Worm (Caenorhabditis elegans): ENCODE results near the gene F19H6.5.

The F19H6.5 gene

ce11 chrX:12364804-12365203 lies at the start of gene F19H6.5:
TSS of gene F19H6.5 (minus strand) at chrX:12364904.
- TF ChIP-seq flt-1 (GFP tag; IDR thresholded peaks at IDR 0.05) (no peak), klf-2 (GFP tag; conservative IDR thresholded peaks at IDR 0.05) (no peak), T22C8.4 (GFP tag; IDR thresholded peaks at IDR 0.05) (no peak), ztf-23 (GFP tag; IDR thresholded peaks at IDR 0.05) (no peak), med-1 (GFP tag; optimal IDR thresholded peaks at IDR 0.05; ENCODE audit: insufficient read depth) (no peak), ztf-29 (GFP tag; IDR thresholded peaks at IDR 0.05) (no peak), ref-1 (GFP tag; conservative IDR thresholded peaks at IDR 0.05) (no peak), cog-1 (tag; optimal IDR thresholded peaks at IDR 0.05) (no peak), tab-1 (GFP tag; IDR thresholded peaks at IDR 0.05) (no peak)

DNA sequence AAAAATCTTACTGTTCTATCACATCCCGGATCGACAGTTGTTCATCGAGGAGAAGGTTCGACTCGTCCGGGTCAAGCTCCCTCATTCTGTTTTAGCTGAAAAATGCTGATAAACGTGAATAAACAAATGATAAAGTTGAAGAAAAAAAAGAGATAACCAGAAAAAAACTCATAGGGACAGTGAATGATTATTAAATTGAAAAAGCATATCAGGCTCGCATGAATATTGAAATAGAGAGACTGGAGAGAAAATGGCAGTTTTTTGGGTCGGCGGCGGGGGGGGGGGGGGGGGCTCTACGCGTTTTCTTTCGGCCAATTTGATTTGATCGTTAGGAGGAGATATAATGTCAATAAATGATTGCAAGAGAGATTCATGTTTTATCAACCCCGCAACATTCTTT lies 49.2 kb upstream of the F19H6.5 start, which contains the start of gene lin-2:
Gene lin-2, minus strand, starts transcription at position 101 of the 400 bp plus-strand sequence.
- TF ChIP-seq cog-1 (tag; optimal IDR thresholded peaks at IDR 0.05), result no peak

- TF ChIP-seq ref-1 (GFP tag; conservative IDR thresholded peaks at IDR 0.05) (no peak), ztf-23 (GFP tag; IDR thresholded peaks at IDR 0.05) (0 out of 2 replicates have a peak, but pooled peaks have one; percentile 34), ztf-29 (GFP tag; IDR thresholded peaks at IDR 0.05) (no peak), tab-1 (GFP tag; IDR thresholded peaks at IDR 0.05) (peak; percentile 63)
Measured at ce11 chrX:12407297-12407696, 42.6 kb upstream of the F19H6.5 start.

DNA sequence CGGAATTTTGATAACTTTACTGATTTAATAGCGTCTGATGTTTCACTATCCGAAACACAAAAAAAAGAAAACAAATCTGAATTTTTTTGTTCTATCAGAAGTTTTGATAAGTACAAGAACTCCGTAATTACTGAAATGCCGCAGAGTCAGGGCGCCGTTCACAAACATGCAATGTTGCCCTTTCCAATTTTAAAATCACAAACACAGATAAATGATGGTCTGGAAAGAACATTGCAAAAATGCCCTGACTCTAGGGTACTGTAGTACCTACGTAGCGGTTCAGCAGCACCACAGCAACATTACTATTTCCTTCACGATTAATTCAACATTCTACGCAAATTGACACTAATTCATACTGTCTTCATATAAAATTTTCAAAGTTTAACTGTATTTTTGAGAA lies 41.9 kb upstream of the F19H6.5 start:
- TF ChIP-seq cog-1 (tag; optimal IDR thresholded peaks at IDR 0.05) (no peak), ref-1 (GFP tag; conservative IDR thresholded peaks at IDR 0.05) (no peak), flt-1 (GFP tag; IDR thresholded peaks at IDR 0.05) (no peak), tab-1 (GFP tag; IDR thresholded peaks at IDR 0.05) (no peak), ztf-29 (GFP tag; IDR thresholded peaks at IDR 0.05) (no peak), med-1 (GFP tag; optimal IDR thresholded peaks at IDR 0.05; ENCODE audit: insufficient read depth) (no peak), ztf-23 (GFP tag; IDR thresholded peaks at IDR 0.05) (no peak), klf-2 (GFP tag; conservative IDR thresholded peaks at IDR 0.05) (no peak), T22C8.4 (GFP tag; IDR thresholded peaks at IDR 0.05) (no peak)

ce11 chrX:12406037-12406436 lies 41.3 kb upstream of the F19H6.5 start:
- TF ChIP-seq ztf-23 (GFP tag; IDR thresholded peaks at IDR 0.05) (no peak), klf-2 (GFP tag; conservative IDR thresholded peaks at IDR 0.05) (no peak), ref-1 (GFP tag; conservative IDR thresholded peaks at IDR 0.05) (no peak), T22C8.4 (GFP tag; IDR thresholded peaks at IDR 0.05) (no peak), cog-1 (tag; optimal IDR thresholded peaks at IDR 0.05) (no peak), tab-1 (GFP tag; IDR thresholded peaks at IDR 0.05) (no peak), flt-1 (GFP tag; IDR thresholded peaks at IDR 0.05) (no peak), med-1 (GFP tag; optimal IDR thresholded peaks at IDR 0.05; ENCODE audit: insufficient read depth) (no peak), ztf-29 (GFP tag; IDR thresholded peaks at IDR 0.05) (no peak)

- TF ChIP-seq cog-1 (tag; optimal IDR thresholded peaks at IDR 0.05), result no peak
- TF ChIP-seq klf-2 (GFP tag; conservative IDR thresholded peaks at IDR 0.05), result no peak
- TF ChIP-seq T22C8.4 (GFP tag; IDR thresholded peaks at IDR 0.05), result no peak
- no peak for TF ChIP-seq med-1 (GFP tag; optimal IDR thresholded peaks at IDR 0.05; ENCODE audit: insufficient read depth)
- TF ChIP-seq ztf-23 (GFP tag; IDR thresholded peaks at IDR 0.05), result no peak
- no peak for TF ChIP-seq tab-1 (GFP tag; IDR thresholded peaks at IDR 0.05)
- TF ChIP-seq ref-1 (GFP tag; conservative IDR thresholded peaks at IDR 0.05), result no peak
- no peak for TF ChIP-seq ztf-29 (GFP tag; IDR thresholded peaks at IDR 0.05)
- no peak for TF ChIP-seq flt-1 (GFP tag; IDR thresholded peaks at IDR 0.05)
Measured at ce11 chrX:12404729-12405128, 40.0 kb upstream of the F19H6.5 start.

DNA sequence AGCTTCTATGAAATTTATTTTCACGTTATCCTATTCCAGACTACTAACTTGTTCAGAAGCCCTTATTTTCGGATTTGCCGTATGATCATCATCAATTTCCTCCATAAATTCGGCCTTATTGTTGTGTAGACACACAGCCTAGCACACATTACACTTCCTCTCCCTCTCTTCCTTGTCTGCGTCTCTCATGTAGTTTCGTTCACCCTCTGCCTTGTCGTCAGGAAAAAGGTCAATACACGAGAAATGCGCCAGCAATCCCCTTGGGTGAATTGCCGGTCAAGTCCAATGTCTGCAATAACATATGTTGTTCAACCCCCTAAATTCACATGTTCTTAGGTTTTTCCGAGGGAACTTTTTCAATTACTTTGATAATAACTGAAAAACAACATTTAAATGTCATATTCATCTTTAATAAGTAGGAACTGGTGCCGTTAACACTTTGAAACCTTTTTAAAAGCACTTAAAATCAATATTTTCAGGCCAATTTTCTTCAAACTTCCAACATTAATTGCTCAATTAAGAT lies 29.1 kb upstream of the F19H6.5 start, which contains the start of gene F17E5.2:
Gene F17E5.2, plus strand, starts transcription at position 473 of the 523 bp plus-strand sequence.
- TF ChIP-seq klf-2 (GFP tag; conservative IDR thresholded peaks at IDR 0.05) (no peak), cog-1 (tag; optimal IDR thresholded peaks at IDR 0.05) (peak; percentile 94)

DNA sequence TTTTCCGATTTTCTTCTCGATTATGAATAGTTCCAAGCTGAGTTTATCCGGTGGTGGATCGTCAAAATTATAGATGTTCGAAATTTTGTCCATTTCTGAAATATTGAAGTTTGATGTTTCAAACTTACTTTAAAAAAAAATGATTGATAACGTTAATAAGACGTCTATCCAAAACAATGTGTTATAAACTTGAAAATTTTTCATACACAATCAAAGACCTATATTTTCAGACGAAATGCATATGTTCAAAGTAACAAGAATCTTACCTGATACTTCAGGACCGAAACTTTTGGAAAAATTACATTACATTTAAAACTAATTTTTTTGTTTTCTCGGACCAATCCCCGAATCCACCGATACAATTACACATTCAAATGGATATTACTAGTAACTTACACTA lies 26.7 kb upstream of the F19H6.5 start, which contains the start of gene nekl-3:
Gene nekl-3, minus strand, starts transcription at position 101 of the 400 bp plus-strand sequence.
- TF ChIP-seq ztf-23 (GFP tag; IDR thresholded peaks at IDR 0.05), result no peak
- no peak for TF ChIP-seq flt-1 (GFP tag; IDR thresholded peaks at IDR 0.05)
- TF ChIP-seq ztf-29 (GFP tag; IDR thresholded peaks at IDR 0.05), result no peak
- no peak for TF ChIP-seq med-1 (GFP tag; optimal IDR thresholded peaks at IDR 0.05; ENCODE audit: insufficient read depth)
- TF ChIP-seq cog-1 (tag; optimal IDR thresholded peaks at IDR 0.05), result no peak
- no peak for TF ChIP-seq T22C8.4 (GFP tag; IDR thresholded peaks at IDR 0.05)
- no peak for TF ChIP-seq tab-1 (GFP tag; IDR thresholded peaks at IDR 0.05)
- TF ChIP-seq klf-2 (GFP tag; conservative IDR thresholded peaks at IDR 0.05), result no peak

DNA sequence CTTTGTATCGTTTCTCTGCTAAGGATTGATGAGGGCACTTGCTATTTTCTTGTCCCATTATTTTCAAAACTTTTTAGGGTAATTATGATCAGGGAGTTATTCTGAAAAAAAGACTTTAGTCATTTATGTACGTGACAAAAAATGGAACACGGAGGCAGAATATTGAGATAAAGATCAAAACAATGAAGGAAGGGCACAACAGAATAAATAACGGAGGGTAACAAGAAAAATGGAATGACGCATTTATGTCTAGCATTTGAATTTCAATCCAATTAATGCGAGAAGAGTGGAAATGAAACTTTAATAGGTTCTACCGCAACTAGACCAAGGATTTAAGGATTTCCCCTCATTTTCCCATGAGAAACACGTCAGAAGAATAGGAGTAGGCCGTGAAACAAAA lies 13.6 kb upstream of the F19H6.5 start, which contains the start of gene glb-13:
Gene glb-13, minus strand, starts transcription at position 101 of the 400 bp plus-strand sequence.
- TF ChIP-seq ztf-23 (GFP tag; IDR thresholded peaks at IDR 0.05) (no peak), med-1 (GFP tag; optimal IDR thresholded peaks at IDR 0.05; ENCODE audit: insufficient read depth) (no peak), ztf-29 (GFP tag; IDR thresholded peaks at IDR 0.05) (no peak), tab-1 (GFP tag; IDR thresholded peaks at IDR 0.05) (no peak), flt-1 (GFP tag; IDR thresholded peaks at IDR 0.05) (no peak), cog-1 (tag; optimal IDR thresholded peaks at IDR 0.05) (no peak), ref-1 (GFP tag; conservative IDR thresholded peaks at IDR 0.05) (no peak)

DNA sequence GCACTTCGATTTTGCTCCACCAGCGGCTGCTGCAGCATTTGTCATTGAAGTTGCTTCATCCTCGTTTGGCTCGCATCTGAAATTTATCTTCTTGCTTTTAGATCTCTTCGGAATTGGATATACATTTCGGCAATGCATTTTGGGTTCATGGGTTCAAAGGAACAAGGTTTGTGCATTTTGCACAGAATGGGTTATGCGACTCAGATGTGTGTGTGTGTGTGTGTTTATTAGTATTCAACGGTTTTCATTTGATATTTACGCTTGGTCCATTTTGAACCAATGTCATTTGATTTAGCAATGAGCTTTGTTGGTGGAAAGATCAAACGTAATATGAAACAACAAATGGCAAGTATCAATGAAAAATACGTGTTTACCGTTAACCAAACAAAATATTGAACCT lies 11.1 kb upstream of the F19H6.5 start:
- TF ChIP-seq cog-1 (tag; optimal IDR thresholded peaks at IDR 0.05) (no peak), med-1 (GFP tag; optimal IDR thresholded peaks at IDR 0.05; ENCODE audit: insufficient read depth) (no peak), ref-1 (GFP tag; conservative IDR thresholded peaks at IDR 0.05) (no peak), klf-2 (GFP tag; conservative IDR thresholded peaks at IDR 0.05) (no peak), tab-1 (GFP tag; IDR thresholded peaks at IDR 0.05) (no peak), flt-1 (GFP tag; IDR thresholded peaks at IDR 0.05) (no peak), ztf-29 (GFP tag; IDR thresholded peaks at IDR 0.05) (no peak), T22C8.4 (GFP tag; IDR thresholded peaks at IDR 0.05) (no peak), ztf-23 (GFP tag; IDR thresholded peaks at IDR 0.05) (no peak)

Measured in whole organism, midembryonic.